Worm (Caenorhabditis elegans) whole organism, mixed stage, embryonic: Measurements from ENCODE around the gene nhr-65.

ENCODE experiments used
- blmp-1 ChIP-seq: fragments of 150-350 bp; optimal IDR thresholded peaks from 2 replicates; lab custom pipeline; 2014; ENCODE audit warnings: missing biosample characterization, missing genetic modification characterization
- elt-1 ChIP-seq: sonication (generic microtip); optimal IDR thresholded peaks from 2 replicates; lab custom pipeline; 2017; ENCODE audit warnings: missing genetic modification characterization, mild to moderate bottlenecking, missing compliant biosample characterization, antibody characterized with exemption, moderate library complexity, borderline replicate concordance; ENCODE audit not compliant: insufficient read depth
- elt-3 ChIP-seq: fragments of 150-350 bp; optimal IDR thresholded peaks from 2 replicates; lab custom pipeline; 2014; ENCODE audit warnings: missing biosample characterization, missing genetic modification characterization
- lin-13 ChIP-seq: fragments of 150-350 bp; optimal IDR thresholded peaks from 2 replicates; lab custom pipeline; 2014; ENCODE audit warnings: missing biosample characterization, missing genetic modification characterization
- nhr-12 ChIP-seq: fragments of 150-350 bp; optimal IDR thresholded peaks from 2 replicates; lab custom pipeline; 2014; ENCODE audit warnings: missing biosample characterization, missing genetic modification characterization
- nhr-237 ChIP-seq: fragments of 150-350 bp; optimal IDR thresholded peaks from 2 replicates; lab custom pipeline; 2014; ENCODE audit warnings: missing biosample characterization, missing genetic modification characterization
- nhr-76 ChIP-seq: sonication (generic microtip); optimal IDR thresholded peaks from 2 replicates; lab custom pipeline; 2017; ENCODE audit warnings: missing biosample characterization, missing genetic modification characterization
- sptf-1 ChIP-seq: sonication (generic microtip); optimal IDR thresholded peaks from 2 replicates; lab custom pipeline; 2017; ENCODE audit warnings: mild to moderate bottlenecking, missing genetic modification characterization, moderate library complexity, missing compliant biosample characterization

ce11 chrV:18810705-18811104 is 28.4 kb upstream of the nhr-65 start, which contains the start of gene C54E10.3:
- no peak for TF ChIP-seq nhr-12 (tag; lab: Kevin White, UChicago)
- no peak for TF ChIP-seq nhr-76 (tag; lab: Kevin White, UChicago)
- TF ChIP-seq nhr-237 (tag; lab: Kevin White, UChicago) = no peak
- no peak for TF ChIP-seq blmp-1 (tag; lab: Kevin White, UChicago)
- TF ChIP-seq elt-1 (tag; lab: Kevin White, UChicago) = no peak
- TF ChIP-seq lin-13 = no peak
- no peak for TF ChIP-seq sptf-1
- TF ChIP-seq elt-3 (tag; lab: Kevin White, UChicago) = no peak
